Worm (Caenorhabditis elegans) whole organism, young adult: ENCODE measurements around the gene F20D6.10.

ENCODE experiments used
- B0019.2 ChIP-seq: fragments of 200-800 bp; sonication (Bioruptor generic); conservative IDR thresholded peaks from 2 replicates; pipeline ENCODE4 v1.3.6; 2022; ENCODE audit warnings: missing genetic modification reagents, missing genetic modification characterization, missing compliant biosample characterization
- B0261.1 ChIP-seq: sonication (generic microtip); optimal IDR thresholded peaks from 2 replicates; lab custom pipeline; 2016; ENCODE audit warnings: mild to moderate bottlenecking, missing genetic modification characterization, moderate library complexity, missing compliant biosample characterization
- efl-1 ChIP-seq: fragments of 150-350 bp; optimal IDR thresholded peaks from 2 replicates; lab custom pipeline; 2014; ENCODE audit warnings: missing biosample characterization, missing genetic modification reagents, missing genetic modification characterization
- egl-44 ChIP-seq: fragments of 200-800 bp; sonication (Bioruptor generic); IDR thresholded peaks from 2 replicates; pipeline ENCODE4 v1.3.6; 2022; ENCODE audit warnings: missing genetic modification reagents, missing genetic modification characterization, missing compliant biosample characterization
- lsy-27 ChIP-seq: sonication (generic microtip); optimal IDR thresholded peaks from 2 replicates; lab custom pipeline; 2017; ENCODE audit warnings: missing genetic modification characterization, mild to moderate bottlenecking, missing compliant biosample characterization, antibody characterized with exemption, missing genotype, borderline replicate concordance; ENCODE audit not compliant: insufficient read depth
- nhr-27 ChIP-seq: fragments of 200-800 bp; sonication (Bioruptor generic); optimal IDR thresholded peaks from 2 replicates; lab custom pipeline; 2018; ENCODE audit warnings: mild to moderate bottlenecking, missing genetic modification characterization, moderate library complexity, missing compliant biosample characterization
- nhr-80 ChIP-seq: sonication (generic microtip); optimal IDR thresholded peaks from 2 replicates; lab custom pipeline; 2016; ENCODE audit warnings: missing genetic modification characterization, missing compliant biosample characterization
- nhr-90 ChIP-seq: sonication (generic microtip); optimal IDR thresholded peaks from 2 replicates; lab custom pipeline; 2016; ENCODE audit warnings: missing genotype, mild to moderate bottlenecking, missing genetic modification characterization, missing compliant biosample characterization
- pha-4 ChIP-seq: fragments of 150-350 bp; sonication (generic microtip); optimal IDR thresholded peaks from 2 replicates; lab custom pipeline; 2014; ENCODE audit warnings: missing biosample characterization, missing genetic modification reagents, missing genetic modification characterization
- unc-62 ChIP-seq: fragments of 150-350 bp; optimal IDR thresholded peaks from 2 replicates; lab custom pipeline; 2014; ENCODE audit warnings: missing biosample characterization, missing genetic modification reagents, missing genetic modification characterization

DNA sequence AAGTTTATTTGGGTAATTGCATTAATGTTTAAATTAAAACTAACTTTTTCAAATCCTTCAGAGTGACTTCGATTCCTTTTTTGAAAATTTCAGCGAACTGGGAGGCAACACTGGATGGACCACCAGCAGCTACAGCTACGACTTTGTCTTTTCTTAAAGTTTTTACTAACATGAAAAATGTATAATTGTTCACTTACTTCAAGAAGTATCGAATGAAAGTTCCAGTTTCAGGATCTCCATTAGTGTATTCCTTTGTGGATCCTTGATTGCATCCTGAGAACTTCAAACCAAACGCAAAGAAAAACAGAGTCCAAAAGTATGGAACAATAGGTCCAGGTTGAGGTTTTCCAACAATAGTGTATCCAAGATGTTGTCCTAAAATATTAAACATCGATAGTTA is 1.3 kb upstream of the F20D6.10 start:
- TF ChIP-seq nhr-80 (no peak), egl-44 (GFP tag; lab: Robert Waterston, UW) (no peak), nhr-90 (no peak), nhr-27 (no peak), unc-62 (no peak), pha-4 (tag; lab: Kevin White, UChicago) (no peak), B0261.1 (tag; lab: Kevin White, UChicago) (no peak), B0019.2 (GFP tag; lab: Robert Waterston, UW) (no peak), efl-1 (GFP tag; lab: Kevin White, UChicago) (no peak), lsy-27 (tag; lab: Kevin White, UChicago) (no peak)
